Worm (Caenorhabditis elegans): ENCODE measurements around the gene daf-18.

Gene daf-18

ce11 chrIV:393409-393930 lies 31.5 kb downstream of the daf-18 start, which contains the start of the genes T07A9.15 and nog-1 (continued):
- no peak for TF ChIP-seq snpc-1.2 (GFP tag; IDR thresholded peaks at IDR 0.05)
- TF ChIP-seq jun-1 (tag; optimal IDR thresholded peaks at IDR 0.05) = no peak
- TF ChIP-seq lin-13 (GFP tag; optimal IDR thresholded peaks at IDR 0.05) = no peak
- no peak for TF ChIP-seq cey-2 (tag; optimal IDR thresholded peaks at IDR 0.05; ENCODE audit: borderline replicate concordance, insufficient read depth)
- TF ChIP-seq zag-1 (tag; optimal IDR thresholded peaks at IDR 0.05) = no peak
- no peak for TF ChIP-seq zfp-3 (GFP tag; conservative IDR thresholded peaks at IDR 0.05)
- TF ChIP-seq unc-39 (tag; optimal IDR thresholded peaks at IDR 0.05) = no peak
- TF ChIP-seq zfp-2 (tag; optimal IDR thresholded peaks at IDR 0.05) = no peak
- TF ChIP-seq T26A8.4 (GFP tag; IDR thresholded peaks at IDR 0.05) = no peak
- no peak for TF ChIP-seq ctbp-1 (GFP tag; IDR thresholded peaks at IDR 0.05)
- TF ChIP-seq nhr-102 (tag; optimal IDR thresholded peaks at IDR 0.05) = no peak
- TF ChIP-seq lim-7 (GFP tag; IDR thresholded peaks at IDR 0.05) = no peak
- no peak for TF ChIP-seq set-16 (GFP tag; IDR thresholded peaks at IDR 0.05)
- TF ChIP-seq pqm-1 (tag; optimal IDR thresholded peaks at IDR 0.05) = no peak
- TF ChIP-seq dpl-1 (GFP tag; optimal IDR thresholded peaks at IDR 0.05) = peak; percentile 63
- no peak for TF ChIP-seq lin-15B (tag; optimal IDR thresholded peaks at IDR 0.05)
- peak; percentile 92 for TF ChIP-seq hlh-30 (tag; optimal IDR thresholded peaks at IDR 0.05; ENCODE audit: insufficient read depth)
- TF ChIP-seq nhr-25 (tag; optimal IDR thresholded peaks at IDR 0.05; ENCODE audit: borderline replicate concordance, insufficient read depth) = peak; percentile 40
- TF ChIP-seq mes-2 (tag; optimal IDR thresholded peaks at IDR 0.05; ENCODE audit: poor library complexity, severe bottlenecking) = peak; percentile 88
- no peak for TF ChIP-seq ceh-28 (tag; optimal IDR thresholded peaks at IDR 0.05)
- TF ChIP-seq tra-1 (GFP tag; IDR thresholded peaks at IDR 0.05) = no peak
- no peak for TF ChIP-seq nhr-237 (tag; optimal IDR thresholded peaks at IDR 0.05)
- TF ChIP-seq rbr-2 (tag; optimal IDR thresholded peaks at IDR 0.05) = peak; percentile 41
- peak; percentile 89 for TF ChIP-seq aha-1 (tag)
- no peak for TF ChIP-seq php-3 (GFP tag; IDR thresholded peaks at IDR 0.05)
- peak; percentile 27 for TF ChIP-seq nhr-11 (tag; optimal IDR thresholded peaks at IDR 0.05)
- no peak for TF ChIP-seq nhr-41 (GFP tag; IDR thresholded peaks at IDR 0.05)
- TF ChIP-seq zip-11 (GFP tag; IDR thresholded peaks at IDR 0.05) = no peak
- TF ChIP-seq nhr-77 (tag; optimal IDR thresholded peaks at IDR 0.05) = peak; percentile 44
- TF ChIP-seq mxl-2 (GFP tag; conservative IDR thresholded peaks at IDR 0.05) = no peak
- no peak for TF ChIP-seq ceh-32 (tag; optimal IDR thresholded peaks at IDR 0.05; ENCODE audit: poor library complexity)
- peak; percentile 65 for TF ChIP-seq lin-38 (GFP tag; IDR thresholded peaks at IDR 0.05)
- TF ChIP-seq attf-4 (tag; optimal IDR thresholded peaks at IDR 0.05) = no peak
- 0 out of 2 replicates have a peak, but pooled peaks have one; percentile 19 for TF ChIP-seq arid-1 (GFP tag; conservative IDR thresholded peaks at IDR 0.05)

- TF ChIP-seq lin-13 (GFP tag; optimal IDR thresholded peaks at IDR 0.05) (peak; percentile 92), duxl-1 (tag; optimal IDR thresholded peaks at IDR 0.05; ENCODE audit: poor library complexity) (peak; percentile 94), skn-1 (tag; optimal IDR thresholded peaks at IDR 0.05) (no peak), ceh-62 (tag; optimal IDR thresholded peaks at IDR 0.05) (no peak), F37D6.2 (tag; optimal IDR thresholded peaks at IDR 0.05) (peak; percentile 79), nhr-6 (tag; optimal IDR thresholded peaks at IDR 0.05) (peak; percentile 87), ctbp-1 (GFP tag; IDR thresholded peaks at IDR 0.05) (peak; percentile 87), madf-9 (GFP tag; conservative IDR thresholded peaks at IDR 0.05) (peak; percentile 76; the same call in 1 of the 2 replicates), T26A8.4 (GFP tag; IDR thresholded peaks at IDR 0.05) (peak; percentile 90), zfp-3 (GFP tag; conservative IDR thresholded peaks at IDR 0.05) (peak; percentile 45; the same call in 1 of the 2 replicates), mdt-29 (GFP tag; IDR thresholded peaks at IDR 0.05) (peak; percentile 73), aha-1 (tag) (peak; percentile 96), tra-1 (GFP tag; IDR thresholded peaks at IDR 0.05) (peak; percentile 74; the same call in 1 of the 2 replicates), snpc-1.2 (GFP tag; IDR thresholded peaks at IDR 0.05) (peak; percentile 75), daf-16 (GFP tag; optimal IDR thresholded peaks at IDR 0.05) (peak; percentile 43 to 89), daf-16 (tag; optimal IDR thresholded peaks at IDR 0.05) (peak; percentile 79), fos-1 (tag; optimal IDR thresholded peaks at IDR 0.05) (no peak), nhr-77 (tag; optimal IDR thresholded peaks at IDR 0.05) (peak; percentile 74), zag-1 (tag; optimal IDR thresholded peaks at IDR 0.05) (no peak), lin-15B (tag; optimal IDR thresholded peaks at IDR 0.05) (peak; percentile 62), ceh-28 (tag; optimal IDR thresholded peaks at IDR 0.05) (no peak), nhr-11 (tag; optimal IDR thresholded peaks at IDR 0.05) (no peak), spr-3 (GFP tag; optimal IDR thresholded peaks at IDR 0.05) (peak; percentile 81), nhr-41 (GFP tag; IDR thresholded peaks at IDR 0.05) (0 out of 2 replicates have a peak, but pooled peaks have one; percentile 59), nhr-237 (tag; optimal IDR thresholded peaks at IDR 0.05) (no peak), hlh-30 (tag; optimal IDR thresholded peaks at IDR 0.05; ENCODE audit: insufficient read depth) (peak; percentile 71), ZK337.2 (GFP tag; IDR thresholded peaks at IDR 0.05) (peak; percentile 80), ztf-7 (tag; optimal IDR thresholded peaks at IDR 0.05) (peak; percentile 71), rbr-2 (tag; optimal IDR thresholded peaks at IDR 0.05) (peak; percentile 91), egl-43 (GFP tag; IDR thresholded peaks at IDR 0.05) (peak; percentile 88)
Measured at ce11 chrIV:390279-390678, 34.7 kb downstream of the daf-18 start, which contains the start of the genes ears-2 and uncp-18. TSS of gene ears-2 (minus strand) at chrIV:390468. TSS of gene uncp-18 (plus strand) at chrIV:390560.

Data from whole organism, L4 larva.